Worm (Caenorhabditis elegans): ENCODE results near the gene end-3.

DNA sequence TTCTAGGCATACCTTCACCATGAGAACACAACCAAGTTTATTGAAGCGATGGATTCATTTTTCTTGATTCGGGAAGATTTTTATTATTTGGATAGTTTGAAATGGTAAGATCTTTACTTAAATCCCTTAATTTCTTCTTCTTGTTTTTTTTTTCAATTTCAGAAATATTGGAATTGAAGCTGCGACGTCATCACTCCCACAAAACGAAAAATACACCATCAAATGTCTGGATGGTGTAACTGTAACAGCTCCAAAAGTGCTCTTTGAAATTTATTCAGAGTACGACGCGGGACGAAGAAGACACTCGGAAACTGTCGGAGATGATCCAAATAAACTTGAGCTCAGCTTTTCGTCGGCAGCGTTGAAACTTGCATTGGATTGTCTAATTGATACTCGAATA lies 49.9 kb downstream of the end-3 start, which contains the start of gene D1086.21:
- TF ChIP-seq Y75B8A.6 (GFP tag; IDR thresholded peaks at IDR 0.05) = no peak
- TF ChIP-seq nhr-11 (tag; optimal IDR thresholded peaks at IDR 0.05) = no peak
- TF ChIP-seq attf-4 (tag; optimal IDR thresholded peaks at IDR 0.05) = no peak
- no peak for TF ChIP-seq lin-1 (GFP tag; IDR thresholded peaks at IDR 0.05)
- no peak for TF ChIP-seq hlh-11 (tag; optimal IDR thresholded peaks at IDR 0.05)
